Fruit fly (Drosophila melanogaster) whole organism, pupa: ENCODE results near the gene Fur1.
A peak's percentile ranks its signal among the peaks of the same experiment; 100 is the strongest.

ENCODE experiments used
- CG15710 ChIP-seq: fragments of 200-800 bp; sonication (Bioruptor generic); optimal IDR thresholded peaks from 2 replicates; lab custom pipeline; 2018; ENCODE audit warnings: missing biosample characterization, mild to moderate bottlenecking, missing genetic modification characterization, moderate library complexity
- CG32121 ChIP-seq: fragments of 200-800 bp; sonication (Bioruptor generic); IDR thresholded peaks from 2 replicates; pipeline ENCODE4 v1.3.6; 2022; ENCODE audit warnings: missing biosample characterization, missing genetic modification characterization
- CG34367 ChIP-seq: fragments of 200-800 bp; sonication (Bioruptor generic); optimal IDR thresholded peaks from 2 replicates; lab custom pipeline; 2018; ENCODE audit warnings: missing biosample characterization, mild to moderate bottlenecking, missing genetic modification characterization
- CG4496 ChIP-seq: fragments of 200-800 bp; sonication (Bioruptor generic); IDR thresholded peaks from 3 replicates; pipeline ENCODE4 v1.3.6; 2022; ENCODE audit warnings: missing biosample characterization, missing genetic modification characterization
- CG8301 ChIP-seq: fragments of 200-800 bp; sonication (Bioruptor generic); optimal IDR thresholded peaks from 2 replicates; lab custom pipeline; 2018; ENCODE audit warnings: missing biosample characterization, mild to moderate bottlenecking, missing genetic modification characterization
- D1 ChIP-seq: fragments of 200-800 bp; sonication (Bioruptor generic); optimal IDR thresholded peaks from 2 replicates; lab custom pipeline; 2018; ENCODE audit warnings: missing biosample characterization, mild to moderate bottlenecking, missing genetic modification characterization, moderate library complexity
- EcR ChIP-seq: fragments of 200-800 bp; sonication (Bioruptor generic); optimal IDR thresholded peaks from 3 replicates; lab custom pipeline; 2019; ENCODE audit warnings: missing biosample characterization, missing genetic modification characterization, mild to moderate bottlenecking, moderate library complexity, missing genetic modification reagents
- Ets98B ChIP-seq: fragments of 200-800 bp; sonication (Bioruptor generic); IDR thresholded peaks from 2 replicates; pipeline ENCODE4 v1.3.6; 2022; ENCODE audit warnings: missing biosample characterization, missing genetic modification characterization
- Pif1A ChIP-seq: fragments of 200-800 bp; sonication (Bioruptor generic); optimal IDR thresholded peaks from 3 replicates; lab custom pipeline; 2016; ENCODE audit warnings: missing biosample characterization, missing genetic modification characterization
- Pif1B ChIP-seq: fragments of 200-800 bp; sonication (Bioruptor generic); optimal IDR thresholded peaks from 3 replicates; lab custom pipeline; 2016; ENCODE audit warnings: missing biosample characterization, missing genetic modification characterization
- Snoo ChIP-seq: fragments of 200-800 bp; sonication (Bioruptor generic); optimal IDR thresholded peaks from 3 replicates; lab custom pipeline; 2017; ENCODE audit warnings: missing biosample characterization, mild to moderate bottlenecking, missing genetic modification characterization, inconsistent platforms
- fd96Ca ChIP-seq: fragments of 200-800 bp; sonication (Bioruptor generic); IDR thresholded peaks from 3 replicates; pipeline ENCODE4 v1.3.6; 2022; ENCODE audit warnings: missing biosample characterization, missing genetic modification characterization
- rn ChIP-seq: fragments of 200-800 bp; sonication (Bioruptor generic); IDR thresholded peaks from 2 replicates; pipeline ENCODE4 v1.3.6; 2022; ENCODE audit warnings: missing biosample characterization, missing genetic modification characterization

DNA sequence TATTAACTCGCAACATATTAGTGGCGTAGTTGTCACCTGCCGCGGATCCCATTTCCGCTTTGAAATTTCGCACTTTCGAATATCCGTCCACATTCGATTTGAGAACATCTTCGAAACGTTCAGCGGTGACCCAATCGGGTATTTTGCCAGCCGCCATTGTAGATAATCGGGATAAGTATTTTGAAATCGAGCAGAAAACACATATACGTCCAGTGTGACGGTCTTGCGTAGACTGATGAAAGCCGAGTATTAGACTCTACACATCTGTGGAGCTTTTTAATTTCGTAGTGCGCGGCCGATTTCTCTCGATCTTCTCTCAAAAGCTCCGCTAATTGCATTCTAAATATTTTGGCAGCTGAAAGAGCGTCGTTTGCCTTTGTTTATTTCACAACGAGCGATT is 143.8 kb downstream of the Fur1 start, which contains the start of gene CHKov1:
- TF ChIP-seq CG32121 (0 out of 2 replicates have a peak, but pooled peaks have one; percentile 29), Pif1B (GFP tag; lab: Kevin White, UChicago) (no peak), rn (GFP tag; lab: Robert Waterston, UW) (no peak), CG15710 (tag; lab: Kevin White, UChicago) (no peak), CG34367 (tag; lab: Kevin White, UChicago) (no peak), fd96Ca (no peak), Ets98B (GFP tag; lab: Robert Waterston, UW) (peak; percentile 21; the same call in 1 of the 2 replicates), Pif1A (GFP tag; lab: Kevin White, UChicago) (no peak), Snoo (no peak), EcR (no peak), CG4496 (GFP tag; lab: Robert Waterston, UW) (peak; percentile 59; the same call in 2 of the 3 replicates), D1 (tag; lab: Kevin White, UChicago) (no peak), CG8301 (no peak)
